Worm (Caenorhabditis elegans): ENCODE measurements around the gene C36A4.10.
"Not testable (repeated sequence)": the region's sequence is repeated elsewhere in the genome, so short reads cannot be mapped to it uniquely, and the experiment has no call there.

DNA sequence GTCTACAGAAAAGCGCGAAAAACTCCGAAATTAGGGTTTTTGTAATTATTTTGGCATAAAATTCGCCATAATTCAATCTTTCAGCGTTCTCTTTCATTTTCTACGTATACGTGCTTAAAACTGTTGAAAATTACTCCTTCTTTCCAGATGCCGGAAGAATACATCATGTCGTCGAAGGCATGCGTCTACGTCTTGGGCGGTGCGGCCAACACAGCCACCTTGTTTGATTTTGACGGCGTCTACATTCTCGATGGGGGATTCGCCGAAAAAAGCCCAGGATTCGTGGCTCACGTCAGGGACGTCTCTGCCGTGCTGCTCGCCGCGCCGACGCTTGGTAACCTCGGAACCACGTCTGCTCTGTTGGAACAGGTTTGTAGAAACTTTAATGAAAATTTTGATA lies 13.5 kb upstream of the C36A4.10 start, which contains the start of gene maph-1.3:
- not testable (repeated sequence) for TF ChIP-seq nhr-6 (tag; optimal IDR thresholded peaks at IDR 0.05); aly-2 (tag; optimal IDR thresholded peaks at IDR 0.05); T20F7.1 (GFP tag; optimal IDR thresholded peaks at IDR 0.05); Y5F2A.4 (GFP tag; optimal IDR thresholded peaks at IDR 0.05); unc-130 (GFP tag; optimal IDR thresholded peaks at IDR 0.05); nhr-11 (tag; optimal IDR thresholded peaks at IDR 0.05); egl-27 (tag; optimal IDR thresholded peaks at IDR 0.05); ztf-11 (tag; optimal IDR thresholded peaks at IDR 0.05); snpc-4 (tag; optimal IDR thresholded peaks at IDR 0.05); nhr-25 (tag; optimal IDR thresholded peaks at IDR 0.05; ENCODE audit: borderline replicate concordance, insufficient read depth); mep-1 (tag; optimal IDR thresholded peaks at IDR 0.05); unc-62 (GFP tag; optimal IDR thresholded peaks at IDR 0.05 in 1 of 2); unc-62 (tag; optimal IDR thresholded peaks at IDR 0.05); ces-1 (GFP tag; optimal IDR thresholded peaks at IDR 0.05)
